Worm (Caenorhabditis elegans) whole organism, mixed stage, embryonic: Measurements from ENCODE around the gene pfn-3.

ENCODE experiments used
- M03D4.4 ChIP-seq: sonication (generic microtip); optimal IDR thresholded peaks from 2 replicates; lab custom pipeline; 2017; ENCODE audit warnings: mild to moderate bottlenecking, missing genetic modification characterization, missing compliant biosample characterization
- bed-3 ChIP-seq: fragments of 200-800 bp; sonication (Bioruptor generic); optimal IDR thresholded peaks from 3 replicates; lab custom pipeline; 2018; ENCODE audit warnings: mild to moderate bottlenecking, missing genetic modification characterization, moderate library complexity, missing compliant biosample characterization
- ceh-39 ChIP-seq: fragments of 150-350 bp; optimal IDR thresholded peaks from 2 replicates; lab custom pipeline; 2014; ENCODE audit warnings: missing biosample characterization, missing genetic modification characterization
- ceh-83 ChIP-seq: fragments of 200-800 bp; sonication (Bioruptor generic); optimal IDR thresholded peaks from 2 replicates; lab custom pipeline; 2018; ENCODE audit warnings: mild to moderate bottlenecking, missing genetic modification characterization, missing compliant biosample characterization
- ces-1 ChIP-seq: fragments of 150-350 bp; optimal IDR thresholded peaks from 2 replicates; lab custom pipeline; 2014; ENCODE audit warnings: missing biosample characterization, missing genetic modification reagents, missing genetic modification characterization
- cnd-1 ChIP-seq: fragments of 200-800 bp; sonication (Bioruptor generic); optimal IDR thresholded peaks from 2 replicates; lab custom pipeline; 2018; ENCODE audit warnings: mild to moderate bottlenecking, missing genetic modification characterization, missing compliant biosample characterization
- drap-1 ChIP-seq: fragments of 200-800 bp; sonication (Bioruptor generic); optimal IDR thresholded peaks from 3 replicates; lab custom pipeline; 2018; ENCODE audit warnings: mild to moderate bottlenecking, missing genetic modification characterization, missing compliant biosample characterization
- elt-1 ChIP-seq: sonication (generic microtip); optimal IDR thresholded peaks from 2 replicates; lab custom pipeline; 2017; ENCODE audit warnings: missing genetic modification characterization, mild to moderate bottlenecking, missing compliant biosample characterization, antibody characterized with exemption, moderate library complexity, borderline replicate concordance; ENCODE audit not compliant: insufficient read depth
- elt-3 ChIP-seq: fragments of 150-350 bp; optimal IDR thresholded peaks from 2 replicates; lab custom pipeline; 2014; ENCODE audit warnings: missing biosample characterization, missing genetic modification characterization
- flh-1 ChIP-seq: fragments of 200-800 bp; sonication (Bioruptor generic); optimal IDR thresholded peaks from 2 replicates; lab custom pipeline; 2018; ENCODE audit warnings: mild to moderate bottlenecking, missing genetic modification characterization, moderate library complexity, missing compliant biosample characterization
- ham-2 ChIP-seq: fragments of 200-800 bp; sonication (Bioruptor generic); optimal IDR thresholded peaks from 2 replicates; lab custom pipeline; 2018; ENCODE audit warnings: mild to moderate bottlenecking, missing genetic modification characterization, missing compliant biosample characterization
- hlh-1 ChIP-seq: fragments of 150-350 bp; optimal IDR thresholded peaks from 2 replicates; lab custom pipeline; 2014; ENCODE audit warnings: missing biosample characterization, missing genetic modification reagents, missing genetic modification characterization
- lin-13 ChIP-seq: fragments of 150-350 bp; optimal IDR thresholded peaks from 2 replicates; lab custom pipeline; 2014; ENCODE audit warnings: missing biosample characterization, missing genetic modification characterization
- lin-32 ChIP-seq: fragments of 200-800 bp; sonication (Bioruptor generic); optimal IDR thresholded peaks from 2 replicates; lab custom pipeline; 2018; ENCODE audit warnings: mild to moderate bottlenecking, missing genetic modification characterization, missing compliant biosample characterization
- lsy-2 ChIP-seq: fragments of 150-350 bp; optimal IDR thresholded peaks from 2 replicates; lab custom pipeline; 2014; ENCODE audit warnings: missing biosample characterization, missing genetic modification characterization
- mab-5 ChIP-seq: fragments of 150-350 bp; optimal IDR thresholded peaks from 2 replicates; lab custom pipeline; 2014; ENCODE audit warnings: missing biosample characterization, missing genetic modification characterization
- mep-1 ChIP-seq: fragments of 150-350 bp; optimal IDR thresholded peaks from 2 replicates; lab custom pipeline; 2017; ENCODE audit warnings: missing biosample characterization, missing genetic modification reagents, missing genetic modification characterization, inconsistent platforms
- mls-2 ChIP-seq: sonication (generic microtip); optimal IDR thresholded peaks from 2 replicates; lab custom pipeline; 2016; ENCODE audit warnings: mild to moderate bottlenecking, missing genetic modification characterization, moderate library complexity, missing compliant biosample characterization
- nhr-12 ChIP-seq: fragments of 150-350 bp; optimal IDR thresholded peaks from 2 replicates; lab custom pipeline; 2014; ENCODE audit warnings: missing biosample characterization, missing genetic modification characterization
- nhr-2 ChIP-seq: fragments of 150-350 bp; optimal IDR thresholded peaks from 2 replicates; lab custom pipeline; 2014; ENCODE audit warnings: missing biosample characterization, missing genetic modification characterization
- nhr-237 ChIP-seq: fragments of 150-350 bp; optimal IDR thresholded peaks from 2 replicates; lab custom pipeline; 2014; ENCODE audit warnings: missing biosample characterization, missing genetic modification characterization
- nhr-28 ChIP-seq: fragments of 150-350 bp; optimal IDR thresholded peaks from 2 replicates; lab custom pipeline; 2014; ENCODE audit warnings: missing biosample characterization, missing genetic modification characterization
- pha-4 ChIP-seq: fragments of 150-350 bp; optimal IDR thresholded peaks from 2 replicates; lab custom pipeline; 2018; ENCODE audit warnings: missing biosample characterization, missing genetic modification reagents, missing genetic modification characterization
- sem-2 ChIP-seq: fragments of 200-800 bp; sonication (Bioruptor generic); optimal IDR thresholded peaks from 2 replicates; lab custom pipeline; 2018; ENCODE audit warnings: mild to moderate bottlenecking, missing genetic modification characterization, missing compliant biosample characterization
- snpc-4 ChIP-seq: fragments of 150-350 bp; optimal IDR thresholded peaks from 2 replicates; lab custom pipeline; 2014; ENCODE audit warnings: missing biosample characterization, missing genetic modification characterization
- sptf-1 ChIP-seq: sonication (generic microtip); optimal IDR thresholded peaks from 2 replicates; lab custom pipeline; 2017; ENCODE audit warnings: mild to moderate bottlenecking, missing genetic modification characterization, moderate library complexity, missing compliant biosample characterization
- tbx-8 ChIP-seq: fragments of 200-800 bp; sonication (Bioruptor generic); optimal IDR thresholded peaks from 2 replicates; lab custom pipeline; 2018; ENCODE audit warnings: mild to moderate bottlenecking, missing genetic modification characterization, moderate library complexity, missing compliant biosample characterization
- unc-120 ChIP-seq: sonication (generic microtip); optimal IDR thresholded peaks from 2 replicates; lab custom pipeline; 2017; ENCODE audit warnings: missing genetic modification characterization, missing compliant biosample characterization; ENCODE audit not compliant: poor library complexity, severe bottlenecking
- unc-39 ChIP-seq: fragments of 150-350 bp; optimal IDR thresholded peaks from 2 replicates; lab custom pipeline; 2014; ENCODE audit warnings: missing biosample characterization, missing genetic modification characterization
- unc-62 ChIP-seq: fragments of 150-350 bp; optimal IDR thresholded peaks from 2 replicates; lab custom pipeline; 2014; ENCODE audit warnings: missing biosample characterization, missing genetic modification reagents, missing genetic modification characterization
- zip-8 ChIP-seq: fragments of 150-350 bp; optimal IDR thresholded peaks from 2 replicates; lab custom pipeline; 2014; ENCODE audit warnings: missing biosample characterization, missing genetic modification characterization
- ztf-11 ChIP-seq: fragments of 150-350 bp; optimal IDR thresholded peaks from 2 replicates; lab custom pipeline; 2014; ENCODE audit warnings: missing biosample characterization, missing genetic modification characterization

The pfn-3 gene

ce11 chrX:1080549-1080948 is at the start of gene pfn-3:
Gene pfn-3 (minus strand): TSS chrX:1080649.
- TF ChIP-seq lin-32 (no peak), lin-13 (no peak), elt-3 (tag; lab: Kevin White, UChicago) (no peak), unc-120 (tag; lab: Kevin White, UChicago) (peak; percentile 45), sem-2 (no peak), unc-62 (GFP tag; lab: Kevin White, UChicago) (peak; percentile 14), bed-3 (GFP tag; lab: Kevin White, UChicago) (no peak), hlh-1 (tag; lab: Kevin White, UChicago) (peak; percentile 33), nhr-237 (tag; lab: Kevin White, UChicago) (no peak), mls-2 (no peak)

- TF ChIP-seq bed-3 (GFP tag; lab: Kevin White, UChicago), result no peak
- no peak for TF ChIP-seq nhr-28
- peak; percentile 78 for TF ChIP-seq lin-13
- TF ChIP-seq sptf-1, result peak; percentile 52
- peak; percentile 38 for TF ChIP-seq cnd-1
- no peak for TF ChIP-seq mab-5 (tag; lab: Kevin White, UChicago)
- peak; percentile 29 for TF ChIP-seq M03D4.4 (tag; lab: Kevin White, UChicago)
- peak; percentile 26 for TF ChIP-seq drap-1 (GFP tag; lab: Kevin White, UChicago)
- no peak for TF ChIP-seq lin-32
- no peak for TF ChIP-seq flh-1 (GFP tag; lab: Kevin White, UChicago)
- no peak for TF ChIP-seq unc-39
- no peak for TF ChIP-seq elt-1 (tag; lab: Kevin White, UChicago)
- no peak for TF ChIP-seq snpc-4 (tag; lab: Kevin White, UChicago)
- no peak for TF ChIP-seq elt-3 (tag; lab: Kevin White, UChicago)
- TF ChIP-seq nhr-237 (tag; lab: Kevin White, UChicago), result peak; percentile 35
- TF ChIP-seq unc-120 (tag; lab: Kevin White, UChicago), result no peak
- TF ChIP-seq mep-1 (tag; lab: Kevin White, UChicago), result peak; percentile 1
- peak; percentile 20 for TF ChIP-seq pha-4 (tag; lab: Kevin White, UChicago)
- no peak for TF ChIP-seq zip-8
- TF ChIP-seq ceh-39 (tag; lab: Kevin White, UChicago), result peak; percentile 25
- TF ChIP-seq nhr-2 (tag; lab: Kevin White, UChicago), result peak; percentile 21
- no peak for TF ChIP-seq hlh-1 (tag; lab: Kevin White, UChicago)
- TF ChIP-seq unc-62 (GFP tag; lab: Kevin White, UChicago), result no peak
- TF ChIP-seq, all 35 proteins: peak for 10
Measured at ce11 chrX:1128503-1129036, 48.1 kb upstream of the pfn-3 start, which contains the start of gene snx-1. Gene snx-1 (plus strand): TSS chrX:1128986.

DNA sequence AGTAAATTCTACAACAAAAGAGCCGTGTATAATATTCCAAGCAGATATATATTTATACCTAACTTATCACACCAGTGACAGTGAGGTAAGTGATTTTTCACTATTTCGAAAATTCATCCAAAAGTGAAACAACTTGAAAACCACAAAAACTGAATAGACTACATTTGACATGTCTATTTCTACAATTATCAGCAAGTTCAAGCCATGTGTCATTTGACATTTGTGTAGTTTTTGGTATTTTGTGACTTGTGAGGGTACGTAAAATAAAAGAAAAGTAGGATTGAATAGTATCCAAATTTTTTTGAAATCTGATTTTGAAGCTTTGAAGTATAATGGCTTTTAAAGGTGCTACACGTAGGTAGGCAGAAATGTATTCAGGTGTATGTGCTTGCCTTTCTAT is 45.8 kb upstream of the pfn-3 start:
- no peak for TF ChIP-seq mab-5 (tag; lab: Kevin White, UChicago)
- no peak for TF ChIP-seq nhr-2 (tag; lab: Kevin White, UChicago)
- TF ChIP-seq ces-1, result no peak
- no peak for TF ChIP-seq sem-2
- no peak for TF ChIP-seq unc-62 (GFP tag; lab: Kevin White, UChicago)
- TF ChIP-seq nhr-12 (tag; lab: Kevin White, UChicago), result no peak
- no peak for TF ChIP-seq M03D4.4 (tag; lab: Kevin White, UChicago)
- TF ChIP-seq unc-39, result no peak
- no peak for TF ChIP-seq nhr-237 (tag; lab: Kevin White, UChicago)
- TF ChIP-seq hlh-1 (tag; lab: Kevin White, UChicago), result no peak
- TF ChIP-seq ceh-83 (GFP tag; lab: Kevin White, UChicago), result no peak
- TF ChIP-seq tbx-8 (GFP tag; lab: Kevin White, UChicago), result no peak

DNA sequence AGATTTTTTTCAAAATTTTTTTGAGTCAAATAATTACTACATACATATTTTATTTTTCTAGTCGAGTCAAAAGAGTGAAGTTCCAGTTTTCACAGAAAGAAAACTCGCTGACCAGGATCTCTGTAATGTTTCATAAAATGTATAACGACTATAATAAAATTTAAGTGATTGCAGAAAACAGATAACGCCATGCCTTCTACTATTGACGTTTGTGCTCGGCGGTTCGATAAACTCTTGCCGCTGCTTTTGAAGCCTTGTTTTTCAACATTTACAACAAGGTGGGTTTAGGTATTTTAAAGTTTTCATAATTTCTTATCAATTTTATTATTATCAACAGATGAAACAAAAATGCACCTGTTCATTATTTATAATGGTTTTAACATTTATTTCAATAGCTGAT is 45.0 kb upstream of the pfn-3 start, which contains the start of gene lmp-2:
TSS of gene lmp-2 (plus strand) at position 190 of the 400 bp plus-strand sequence.
- no peak for TF ChIP-seq ceh-39 (tag; lab: Kevin White, UChicago)

- TF ChIP-seq elt-3 (tag; lab: Kevin White, UChicago) (no peak), bed-3 (GFP tag; lab: Kevin White, UChicago) (no peak), ceh-39 (tag; lab: Kevin White, UChicago) (no peak), mep-1 (tag; lab: Kevin White, UChicago) (no peak), lsy-2 (tag; lab: Kevin White, UChicago) (no peak), unc-120 (tag; lab: Kevin White, UChicago) (no peak), nhr-28 (no peak), unc-39 (no peak), hlh-1 (tag; lab: Kevin White, UChicago) (no peak), ham-2 (GFP tag; lab: Kevin White, UChicago) (no peak), ces-1 (no peak), tbx-8 (GFP tag; lab: Kevin White, UChicago) (no peak), snpc-4 (tag; lab: Kevin White, UChicago) (no peak), elt-1 (tag; lab: Kevin White, UChicago) (no peak), ztf-11 (no peak), flh-1 (GFP tag; lab: Kevin White, UChicago) (no peak)
- TF ChIP-seq, all 35 proteins: peak for 0
Measured at ce11 chrX:1124146-1124545, 43.7 kb upstream of the pfn-3 start, which contains the start of gene C05D9.9. Gene C05D9.9 (minus strand): TSS chrX:1124246.
